Worm (Caenorhabditis elegans) whole organism, L4 larva: Measurements from ENCODE around the gene T18D3.9.

Source experiments
- ZK337.2 ChIP-seq: fragments of 200-800 bp; sonication (Bioruptor generic); IDR thresholded peaks from 2 replicates; pipeline ENCODE4 v1.3.6; 2022; ENCODE audit warnings: missing genetic modification reagents, missing genetic modification characterization, missing compliant biosample characterization
- ZK546.5 ChIP-seq, 2 experiments: sonication (generic microtip); optimal IDR thresholded peaks; 2 replicates each; lab custom pipeline; 2017; ENCODE audit warnings: missing biosample characterization in 2 of 2, missing genetic modification characterization in 2 of 2
- arid-1 ChIP-seq: fragments of 200-800 bp; sonication (Bioruptor generic); conservative IDR thresholded peaks from 2 replicates; pipeline ENCODE4 v1.3.6; 2022; ENCODE audit warnings: missing genetic modification reagents, missing genetic modification characterization, missing compliant biosample characterization
- attf-4 ChIP-seq: sonication (generic microtip); optimal IDR thresholded peaks from 3 replicates; lab custom pipeline; 2017; ENCODE audit warnings: missing biosample characterization, missing genetic modification characterization
- hlh-11 ChIP-seq: fragments of 200-800 bp; sonication (Bioruptor generic); optimal IDR thresholded peaks from 2 replicates; lab custom pipeline; 2018; ENCODE audit warnings: mild to moderate bottlenecking, missing genetic modification characterization, missing compliant biosample characterization
- lin-39 ChIP-seq: fragments of 150-350 bp; optimal IDR thresholded peaks from 2 replicates; lab custom pipeline; 2014; ENCODE audit warnings: missing biosample characterization, missing genetic modification reagents, missing genetic modification characterization
- mxl-2 ChIP-seq: fragments of 200-800 bp; sonication (Bioruptor generic); conservative IDR thresholded peaks from 2 replicates; pipeline ENCODE4 v1.3.6; 2022; ENCODE audit warnings: missing genetic modification reagents, missing genetic modification characterization, missing compliant biosample characterization
- nhr-237 ChIP-seq: sonication (generic microtip); optimal IDR thresholded peaks from 2 replicates; lab custom pipeline; 2017; ENCODE audit warnings: missing biosample characterization, missing genetic modification characterization
- pha-4 ChIP-seq, 2 experiments: fragments of 150-350 bp in 1 of 2; fragments of 200-800 bp in 1 of 2; sonication (Bioruptor generic) in 1 of 2; IDR thresholded peaks in 1 of 2; optimal IDR thresholded peaks in 1 of 2; 2 replicates each; pipeline versions ENCODE4 v1.3.6 to Lab custom; 2014 to 2022; ENCODE audit warnings: missing genetic modification characterization in 2 of 2, missing genetic modification reagents in 2 of 2, missing biosample characterization in 1 of 2, missing compliant biosample characterization in 1 of 2
- sdz-12 ChIP-seq: fragments of 200-800 bp; sonication (Bioruptor generic); optimal IDR thresholded peaks from 2 replicates; lab custom pipeline; 2018; ENCODE audit warnings: mild to moderate bottlenecking, missing genetic modification characterization, missing compliant biosample characterization
- skn-1 ChIP-seq: fragments of 150-350 bp; optimal IDR thresholded peaks from 2 replicates; lab custom pipeline; 2014; ENCODE audit warnings: missing biosample characterization, missing genetic modification characterization
- spr-1 ChIP-seq: sonication (generic microtip); optimal IDR thresholded peaks from 2 replicates; lab custom pipeline; 2016; ENCODE audit warnings: mild to moderate bottlenecking, missing genetic modification characterization, missing compliant biosample characterization

DNA sequence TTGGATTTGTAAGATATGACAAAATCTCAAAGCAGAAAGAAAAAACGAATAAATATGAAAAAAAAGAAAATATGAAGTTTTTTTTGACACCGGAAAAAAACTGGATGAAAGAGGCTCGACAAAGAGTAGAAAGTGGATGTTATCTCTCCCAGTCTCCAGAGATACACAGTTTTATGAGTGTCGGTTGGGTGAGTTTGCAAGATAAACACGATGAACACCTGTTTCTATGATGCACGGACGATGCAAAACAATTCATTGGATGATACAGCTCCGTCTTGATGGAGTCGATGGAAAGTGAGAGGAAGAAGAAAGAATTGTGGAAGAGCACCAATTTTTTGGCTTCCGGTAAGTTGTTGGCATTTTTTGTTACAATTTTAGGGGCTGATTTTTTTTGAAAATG is 38.4 kb downstream of the T18D3.9 start:
- TF ChIP-seq arid-1 (GFP tag; lab: Robert Waterston, UW) (no peak), attf-4 (tag; lab: Kevin White, UChicago) (no peak), ZK337.2 (GFP tag; lab: Robert Waterston, UW) (no peak), pha-4 (GFP tag; IDR thresholded peaks at IDR 0.05; lab: Robert Waterston, UW) (no peak), pha-4 (tag; optimal IDR thresholded peaks at IDR 0.05; lab: Kevin White, UChicago) (no peak), hlh-11 (tag; lab: Kevin White, UChicago) (no peak), nhr-237 (tag; lab: Kevin White, UChicago) (no peak), sdz-12 (GFP tag; lab: Kevin White, UChicago) (no peak), skn-1 (tag; lab: Kevin White, UChicago) (no peak), lin-39 (tag; lab: Kevin White, UChicago) (no peak), spr-1 (tag; lab: Kevin White, UChicago) (no peak), ZK546.5 (tag; optimal IDR thresholded peaks at IDR 0.05; lab: Kevin White, UChicago) (no peak), mxl-2 (GFP tag; lab: Robert Waterston, UW) (no peak)
